Fruit fly (Drosophila melanogaster) whole organism, embryonic: ENCODE data around the gene Dr.

Source experiments
- Atf-2 ChIP-seq: fragments of 200-800 bp; sonication (Bioruptor generic); optimal IDR thresholded peaks from 2 replicates; lab custom pipeline; 2016; ENCODE audit warnings: missing biosample characterization, missing genetic modification characterization
- B-H2 ChIP-seq: fragments of 200-800 bp; sonication (Bioruptor generic); optimal IDR thresholded peaks from 2 replicates; lab custom pipeline; 2018; ENCODE audit warnings: missing biosample characterization, mild to moderate bottlenecking, missing genetic modification characterization
- CG11093 ChIP-seq: fragments of 200-800 bp; sonication (Bioruptor generic); IDR thresholded peaks from 3 replicates; pipeline ENCODE4 v1.3.6; 2022; ENCODE audit warnings: missing biosample characterization, missing genetic modification characterization
- CG11398 ChIP-seq: fragments of 200-800 bp; sonication (Bioruptor generic); optimal IDR thresholded peaks from 2 replicates; lab custom pipeline; 2016; ENCODE audit warnings: missing biosample characterization, missing genetic modification characterization
- CG12942 ChIP-seq: fragments of 200-800 bp; sonication (Bioruptor generic); optimal IDR thresholded peaks from 3 replicates; lab custom pipeline; 2016; ENCODE audit warnings: missing biosample characterization, missing genetic modification characterization
- CG14667 ChIP-seq: fragments of 200-800 bp; sonication (Bioruptor generic); IDR thresholded peaks from 2 replicates; pipeline ENCODE4 v1.3.6; 2022; ENCODE audit warnings: missing biosample characterization, missing genetic modification characterization
- CG15011 ChIP-seq: fragments of 200-800 bp; sonication (Bioruptor generic); optimal IDR thresholded peaks from 3 replicates; lab custom pipeline; 2018; ENCODE audit warnings: missing biosample characterization, mild to moderate bottlenecking, missing genetic modification characterization
- CG15479 ChIP-seq: fragments of 200-800 bp; sonication (Bioruptor generic); optimal IDR thresholded peaks from 3 replicates; lab custom pipeline; 2019; ENCODE audit warnings: missing biosample characterization, mild to moderate bottlenecking, missing genetic modification characterization, moderate library complexity
- CG16815 ChIP-seq: fragments of 200-800 bp; sonication (Bioruptor generic); optimal IDR thresholded peaks from 3 replicates; lab custom pipeline; 2017; ENCODE audit warnings: missing biosample characterization, mild to moderate bottlenecking, missing genetic modification characterization
- CG17912 ChIP-seq: fragments of 200-800 bp; sonication (Bioruptor generic); optimal IDR thresholded peaks from 2 replicates; lab custom pipeline; 2018; ENCODE audit warnings: missing biosample characterization, mild to moderate bottlenecking, missing genetic modification characterization
- CG18011 ChIP-seq: fragments of 200-800 bp; sonication (Bioruptor generic); optimal IDR thresholded peaks from 2 replicates; lab custom pipeline; 2017; ENCODE audit warnings: missing biosample characterization, missing genetic modification characterization, mild to moderate bottlenecking, moderate library complexity, missing genotype
- CG18262 ChIP-seq: fragments of 200-800 bp; optimal IDR thresholded peaks from 3 replicates; lab custom pipeline; 2019; ENCODE audit warnings: missing biosample characterization, mild to moderate bottlenecking, missing genetic modification characterization, moderate library complexity
- CG2202 ChIP-seq: fragments of 200-800 bp; sonication (Bioruptor generic); optimal IDR thresholded peaks from 2 replicates; lab custom pipeline; 2018; ENCODE audit warnings: missing biosample characterization, mild to moderate bottlenecking, missing genetic modification characterization
- CG32532 ChIP-seq: fragments of 200-800 bp; sonication (Bioruptor generic); IDR thresholded peaks from 2 replicates; pipeline ENCODE4 v1.3.6; 2022; ENCODE audit warnings: missing biosample characterization, missing genetic modification characterization
- CG33213 ChIP-seq: fragments of 200-800 bp; sonication (Bioruptor generic); optimal IDR thresholded peaks from 3 replicates; lab custom pipeline; 2016; ENCODE audit warnings: missing biosample characterization, missing genetic modification characterization
- CG34422 ChIP-seq: fragments of 200-800 bp; sonication (Bioruptor generic); IDR thresholded peaks from 3 replicates; pipeline ENCODE4 v1.3.6; 2022; ENCODE audit warnings: missing biosample characterization, missing genetic modification characterization
- CG4360 ChIP-seq: fragments of 200-800 bp; sonication (Bioruptor generic); IDR thresholded peaks from 2 replicates; pipeline ENCODE4 v1.3.6; 2022; ENCODE audit warnings: missing biosample characterization, missing genetic modification characterization
- CG4404 ChIP-seq: fragments of 200-800 bp; sonication (Bioruptor generic); IDR thresholded peaks from 2 replicates; pipeline ENCODE4 v1.3.6; 2022; ENCODE audit warnings: missing biosample characterization, missing genetic modification characterization
- CG4617 ChIP-seq: fragments of 200-800 bp; sonication (Bioruptor generic); optimal IDR thresholded peaks from 3 replicates; lab custom pipeline; 2016; ENCODE audit warnings: missing biosample characterization, missing genetic modification characterization, borderline replicate concordance
- CG5245 ChIP-seq: fragments of 200-800 bp; sonication (Bioruptor generic); optimal IDR thresholded peaks from 3 replicates; lab custom pipeline; 2016; ENCODE audit warnings: missing biosample characterization, missing genetic modification characterization
- CG7357 ChIP-seq: fragments of 200-800 bp; sonication (Bioruptor generic); IDR thresholded peaks from 3 replicates; pipeline ENCODE4 v1.3.6; 2022; ENCODE audit warnings: missing biosample characterization, missing genetic modification characterization
- CG7372 ChIP-seq: fragments of 200-800 bp; sonication (Bioruptor generic); IDR thresholded peaks from 2 replicates; pipeline ENCODE4 v1.3.6; 2022; ENCODE audit warnings: missing biosample characterization, missing genetic modification characterization
- CG8765 ChIP-seq: fragments of 200-800 bp; sonication (Bioruptor generic); IDR thresholded peaks from 2 replicates; pipeline ENCODE4 v1.3.6; 2022; ENCODE audit warnings: missing biosample characterization, missing genetic modification characterization
- CG9215 ChIP-seq: fragments of 200-800 bp; sonication (Bioruptor generic); IDR thresholded peaks from 2 replicates; pipeline ENCODE4 v1.3.6; 2022; ENCODE audit warnings: missing biosample characterization, missing genetic modification characterization
- Chrac-16 ChIP-seq: fragments of 200-800 bp; sonication (Bioruptor generic); optimal IDR thresholded peaks from 3 replicates; lab custom pipeline; 2016; ENCODE audit warnings: missing biosample characterization, missing genetic modification characterization
- Dek ChIP-seq: fragments of 200-800 bp; sonication (Bioruptor generic); optimal IDR thresholded peaks from 3 replicates; lab custom pipeline; 2019; ENCODE audit warnings: missing biosample characterization, mild to moderate bottlenecking, missing genetic modification characterization, moderate library complexity
- Eip74EF ChIP-seq, 2 experiments: fragments of 200-800 bp in 1 of 2; fragments of >200 bp in 1 of 2; sonication (Bioruptor generic) in 1 of 2; optimal IDR thresholded peaks; 2 replicates each; lab custom pipeline; 2017 to 2019; ENCODE audit warnings: missing biosample characterization in 2 of 2, missing genetic modification characterization in 2 of 2, mild to moderate bottlenecking in 1 of 2, moderate library complexity in 1 of 2
- H15 ChIP-seq: fragments of 200-800 bp; sonication (Bioruptor generic); IDR thresholded peaks from 3 replicates; pipeline ENCODE4 v1.3.6; 2022; ENCODE audit warnings: missing biosample characterization, missing genetic modification characterization
- Hmr ChIP-seq: fragments of 200-800 bp; sonication (Bioruptor generic); optimal IDR thresholded peaks from 3 replicates; lab custom pipeline; 2017; ENCODE audit warnings: mild to moderate bottlenecking, missing biosample characterization, missing genetic modification reagents, missing genetic modification characterization
- Jarid2 ChIP-seq: fragments of 200-800 bp; sonication (Bioruptor generic); optimal IDR thresholded peaks from 3 replicates; lab custom pipeline; 2017; ENCODE audit warnings: mild to moderate bottlenecking, missing biosample characterization, missing genetic modification reagents, missing genetic modification characterization
- Lpt ChIP-seq: fragments of >200 bp; optimal IDR thresholded peaks from 2 replicates; lab custom pipeline; 2018; ENCODE audit warnings: missing biosample characterization, missing genetic modification characterization
- Max ChIP-seq: fragments of 200-800 bp; sonication (Bioruptor generic); optimal IDR thresholded peaks from 2 replicates; lab custom pipeline; 2016; ENCODE audit warnings: missing biosample characterization, mild to moderate bottlenecking, missing genetic modification characterization
- Mrtf ChIP-seq: fragments of 200-800 bp; sonication (Bioruptor generic); IDR thresholded peaks from 3 replicates; pipeline ENCODE4 v1.3.6; 2022; ENCODE audit warnings: missing biosample characterization, missing genetic modification characterization
- Spps ChIP-seq: fragments of 200-800 bp; sonication (Bioruptor generic); optimal IDR thresholded peaks from 2 replicates; lab custom pipeline; 2018; ENCODE audit warnings: missing biosample characterization, mild to moderate bottlenecking, missing genetic modification characterization
- aop ChIP-seq: fragments of 200-800 bp; sonication (Bioruptor generic); IDR thresholded peaks from 2 replicates; pipeline ENCODE4 v1.3.6; 2022; ENCODE audit warnings: missing biosample characterization, missing genetic modification characterization
- gcm2 ChIP-seq: fragments of 200-800 bp; sonication (Bioruptor generic); optimal IDR thresholded peaks from 2 replicates; lab custom pipeline; 2016; ENCODE audit warnings: missing biosample characterization, missing genetic modification characterization
- grau ChIP-seq: fragments of 200-800 bp; optimal IDR thresholded peaks from 3 replicates; lab custom pipeline; 2019; ENCODE audit warnings: missing biosample characterization, mild to moderate bottlenecking, missing genetic modification characterization, moderate library complexity
- grn ChIP-seq: fragments of 200-800 bp; sonication (Bioruptor generic); optimal IDR thresholded peaks from 3 replicates; lab custom pipeline; 2017; ENCODE audit warnings: missing biosample characterization, missing genetic modification characterization
- gro ChIP-seq: fragments of 200-800 bp; sonication (Bioruptor generic); optimal IDR thresholded peaks from 2 replicates; lab custom pipeline; 2016; ENCODE audit warnings: missing biosample characterization, missing genetic modification characterization
- gt ChIP-seq: fragments of 200-800 bp; sonication (Bioruptor generic); IDR thresholded peaks from 2 replicates; pipeline ENCODE4 v1.3.6; 2022; ENCODE audit warnings: missing biosample characterization, missing genetic modification characterization
- hbn ChIP-seq: fragments of 200-800 bp; sonication (Bioruptor generic); IDR thresholded peaks from 2 replicates; pipeline ENCODE4 v1.3.6; 2022; ENCODE audit warnings: missing biosample characterization, missing genetic modification characterization; ENCODE audit not compliant: partially characterized antibody
- her ChIP-seq: fragments of 200-800 bp; sonication (Bioruptor generic); optimal IDR thresholded peaks from 2 replicates; lab custom pipeline; 2016; ENCODE audit warnings: missing biosample characterization, missing genetic modification characterization
- ind ChIP-seq: fragments of 200-800 bp; sonication (Bioruptor generic); optimal IDR thresholded peaks from 3 replicates; lab custom pipeline; 2016; ENCODE audit warnings: missing biosample characterization, missing genetic modification characterization
- lmd ChIP-seq: fragments of 200-800 bp; sonication (Bioruptor generic); IDR thresholded peaks from 2 replicates; pipeline ENCODE4 v1.3.6; 2022; ENCODE audit warnings: missing biosample characterization, missing genetic modification characterization
- nom ChIP-seq: fragments of 200-800 bp; sonication (Bioruptor generic); optimal IDR thresholded peaks from 2 replicates; lab custom pipeline; 2017; ENCODE audit warnings: missing biosample characterization, missing genetic modification characterization, mild to moderate bottlenecking, moderate library complexity, missing genetic modification reagents
- oc ChIP-seq: fragments of 200-800 bp; sonication (Bioruptor generic); optimal IDR thresholded peaks from 2 replicates; lab custom pipeline; 2018; ENCODE audit warnings: missing biosample characterization, mild to moderate bottlenecking, missing genetic modification characterization, moderate library complexity
- pfk ChIP-seq: fragments of 200-800 bp; sonication (Bioruptor generic); optimal IDR thresholded peaks from 2 replicates; lab custom pipeline; 2018; ENCODE audit warnings: missing biosample characterization, mild to moderate bottlenecking, missing genetic modification characterization, moderate library complexity
- pnt ChIP-seq: fragments of 200-800 bp; sonication (Bioruptor generic); optimal IDR thresholded peaks from 3 replicates; lab custom pipeline; 2016; ENCODE audit warnings: missing biosample characterization, missing genetic modification characterization
- sc ChIP-seq, 3 experiments: fragments of >200 bp in 2 of 3; fragments of 200-800 bp in 1 of 3; sonication (Bioruptor generic) in 1 of 3; optimal IDR thresholded peaks; 2 replicates in 2 of 3; 3 replicates in 1 of 3; lab custom pipeline; 2017; ENCODE audit warnings: mild to moderate bottlenecking in 1 of 3, missing biosample characterization in 1 of 3, missing genetic modification characterization in 1 of 3, missing genetic modification reagents in 1 of 3
- scrt ChIP-seq: fragments of 200-800 bp; sonication (Bioruptor generic); optimal IDR thresholded peaks from 2 replicates; lab custom pipeline; 2018; ENCODE audit warnings: missing biosample characterization, mild to moderate bottlenecking, missing genetic modification characterization, moderate library complexity
- sim ChIP-seq: fragments of 200-800 bp; sonication (Bioruptor generic); IDR thresholded peaks from 2 replicates; pipeline ENCODE4 v1.3.6; 2022; ENCODE audit warnings: missing biosample characterization, missing genetic modification characterization
- vfl ChIP-seq: fragments of 200-800 bp; sonication (Bioruptor generic); optimal IDR thresholded peaks from 2 replicates; lab custom pipeline; 2016; ENCODE audit warnings: missing biosample characterization, missing genetic modification characterization

Gene Dr

dm6 chr3R:29548751-29549150 is 7.4 kb upstream of the Dr start (continued):
- no peak for TF ChIP-seq Dek (tag; lab: Kevin White, UChicago)
- TF ChIP-seq CG8765 (GFP tag; lab: Robert Waterston, UW): no peak
- no peak for TF ChIP-seq grau (tag; lab: Kevin White, UChicago)
- TF ChIP-seq ind (GFP tag; lab: Kevin White, UChicago): no peak
- no peak for TF ChIP-seq lmd
- TF ChIP-seq CG2202 (tag; lab: Kevin White, UChicago): peak; percentile 17
- TF ChIP-seq gcm2 (GFP tag; lab: Kevin White, UChicago): no peak
- TF ChIP-seq CG4360: no peak
- TF ChIP-seq CG7357 (GFP tag; lab: Robert Waterston, UW): no peak
- TF ChIP-seq her (GFP tag; lab: Kevin White, UChicago): no peak
- TF ChIP-seq sc (optimal IDR thresholded peaks at IDR 0.05; lab: Kevin White, UChicago): no peak
- no peak for TF ChIP-seq sc (GFP tag; optimal IDR thresholded peaks at IDR 0.05; lab: Kevin White, UChicago)
- no peak for TF ChIP-seq CG12942 (GFP tag; lab: Kevin White, UChicago)
- TF ChIP-seq H15 (GFP tag; lab: Robert Waterston, UW): no peak
- no peak for TF ChIP-seq scrt
- TF ChIP-seq CG15479 (GFP tag; lab: Kevin White, UChicago): peak; percentile 31
- no peak for TF ChIP-seq CG16815 (GFP tag; lab: Kevin White, UChicago)
- no peak for TF ChIP-seq aop (GFP tag; lab: Robert Waterston, UW)
- no peak for TF ChIP-seq Spps (tag; lab: Kevin White, UChicago)
- TF ChIP-seq CG11093 (GFP tag; lab: Robert Waterston, UW): no peak
- TF ChIP-seq CG11398: no peak
- TF ChIP-seq oc (tag; lab: Kevin White, UChicago): no peak
- no peak for TF ChIP-seq Lpt (GFP tag; lab: Kevin White, UChicago)
- no peak for TF ChIP-seq vfl (GFP tag; lab: Kevin White, UChicago)
- TF ChIP-seq CG34422 (GFP tag; lab: Robert Waterston, UW): no peak
- no peak for TF ChIP-seq CG18262 (tag; lab: Kevin White, UChicago)
- TF ChIP-seq CG9215 (GFP tag; lab: Robert Waterston, UW): no peak
- TF ChIP-seq Hmr (GFP tag; lab: Kevin White, UChicago): no peak
- no peak for TF ChIP-seq CG18011
- TF ChIP-seq gro (GFP tag; lab: Kevin White, UChicago): no peak
- no peak for TF ChIP-seq CG14667
- TF ChIP-seq pnt (GFP tag; lab: Kevin White, UChicago): no peak
- TF ChIP-seq CG5245 (GFP tag; lab: Kevin White, UChicago): no peak
- TF ChIP-seq Atf-2 (GFP tag; lab: Kevin White, UChicago): no peak
- no peak for TF ChIP-seq B-H2 (GFP tag; lab: Kevin White, UChicago)
- TF ChIP-seq Max: no peak
- TF ChIP-seq pfk (GFP tag; lab: Kevin White, UChicago): no peak
- no peak for TF ChIP-seq hbn (GFP tag; lab: Robert Waterston, UW)
- TF ChIP-seq gt: no peak
- TF ChIP-seq nom (GFP tag; lab: Kevin White, UChicago): no peak
- no peak for TF ChIP-seq CG33213 (GFP tag; lab: Kevin White, UChicago)
- TF ChIP-seq CG4404 (GFP tag; lab: Robert Waterston, UW): no peak
- no peak for TF ChIP-seq Chrac-16 (GFP tag; lab: Kevin White, UChicago)
- TF ChIP-seq CG17912: no peak
- TF ChIP-seq Jarid2 (GFP tag; lab: Kevin White, UChicago): no peak
- no peak for TF ChIP-seq Eip74EF (GFP tag; optimal IDR thresholded peaks at IDR 0.05; lab: Kevin White, UChicago)
- TF ChIP-seq CG4617 (GFP tag; lab: Kevin White, UChicago): no peak
- TF ChIP-seq CG32532 (GFP tag; lab: Robert Waterston, UW): no peak
- TF ChIP-seq grn (GFP tag; lab: Kevin White, UChicago): no peak
- TF ChIP-seq CG7372 (GFP tag; lab: Robert Waterston, UW): no peak
- no peak for TF ChIP-seq CG15011
- 0 out of 2 replicates have a peak, but pooled peaks have one; percentile 10 for TF ChIP-seq sim
- no peak for TF ChIP-seq Mrtf (GFP tag; lab: Robert Waterston, UW)
